Worm (Caenorhabditis elegans): Measurements from ENCODE around the gene srh-71.
A peak's percentile ranks its signal among the peaks of the same experiment; 100 is the strongest.

srh-71 gene

ce11 chrII:3123206-3123605 lies at the start of gene srh-71:
Gene srh-71, plus strand, starts transcription at chrII:3123506.
- TF ChIP-seq hmbx-1 (tag; optimal IDR thresholded peaks at IDR 0.05), result no peak
- TF ChIP-seq ceh-36 (tag; optimal IDR thresholded peaks at IDR 0.05), result no peak
- no peak for TF ChIP-seq aly-1 (tag; optimal IDR thresholded peaks at IDR 0.05)
- no peak for TF ChIP-seq ets-7 (tag; optimal IDR thresholded peaks at IDR 0.05)
- no peak for TF ChIP-seq pes-1 (GFP tag; IDR thresholded peaks at IDR 0.05)
- TF ChIP-seq hnd-1 (tag; optimal IDR thresholded peaks at IDR 0.05), result no peak
- TF ChIP-seq sea-1 (GFP tag; conservative IDR thresholded peaks at IDR 0.05), result no peak
- no peak for TF ChIP-seq tra-4 (tag; optimal IDR thresholded peaks at IDR 0.05)
- TF ChIP-seq B0310.2 (tag; optimal IDR thresholded peaks at IDR 0.05), result no peak
- TF ChIP-seq ama-1 (optimal IDR thresholded peaks at IDR 0.05), result no peak
- TF ChIP-seq scrt-1 (GFP tag; IDR thresholded peaks at IDR 0.05), result no peak
- no peak for TF ChIP-seq flt-1 (GFP tag; IDR thresholded peaks at IDR 0.05)
- no peak for TF ChIP-seq hmg-4 (GFP tag; optimal IDR thresholded peaks at IDR 0.05)

- TF ChIP-seq tra-4 (tag; optimal IDR thresholded peaks at IDR 0.05), result no peak
- TF ChIP-seq hmbx-1 (tag; optimal IDR thresholded peaks at IDR 0.05), result no peak
- peak; percentile 16 for TF ChIP-seq hmg-4 (GFP tag; optimal IDR thresholded peaks at IDR 0.05)
- no peak for TF ChIP-seq scrt-1 (GFP tag; IDR thresholded peaks at IDR 0.05)
- TF ChIP-seq hnd-1 (tag; optimal IDR thresholded peaks at IDR 0.05), result no peak
- no peak for TF ChIP-seq flt-1 (GFP tag; IDR thresholded peaks at IDR 0.05)
- no peak for TF ChIP-seq tbx-37 (GFP tag; conservative IDR thresholded peaks at IDR 0.05)
- peak; percentile 87 for TF ChIP-seq F13C5.2 (tag; optimal IDR thresholded peaks at IDR 0.05)
- no peak for TF ChIP-seq B0310.2 (tag; optimal IDR thresholded peaks at IDR 0.05)
- 0 out of 2 replicates have a peak, but pooled peaks have one; percentile 13 for TF ChIP-seq tbx-11 (GFP tag; IDR thresholded peaks at IDR 0.05)
- TF ChIP-seq ets-7 (tag; optimal IDR thresholded peaks at IDR 0.05), result no peak
- no peak for TF ChIP-seq ceh-36 (tag; optimal IDR thresholded peaks at IDR 0.05)
- TF ChIP-seq aly-1 (tag; optimal IDR thresholded peaks at IDR 0.05), result peak; percentile 17
- 0 out of 2 replicates have a peak, but pooled peaks have one; percentile 14 for TF ChIP-seq sea-1 (GFP tag; conservative IDR thresholded peaks at IDR 0.05)
- no peak for TF ChIP-seq ceh-13 (GFP tag; optimal IDR thresholded peaks at IDR 0.05)
- TF ChIP-seq ama-1 (optimal IDR thresholded peaks at IDR 0.05), result no peak
- 0 out of 2 replicates have a peak, but pooled peaks have one; percentile 45 for TF ChIP-seq pes-1 (GFP tag; IDR thresholded peaks at IDR 0.05)
Observed at ce11 chrII:3076915-3077314, 46.4 kb upstream of the srh-71 start, which contains the start of gene Y25C1A.8. Gene Y25C1A.8, minus strand, starts transcription at chrII:3076959.

ce11 chrII:3078496-3078895 lies 44.8 kb upstream of the srh-71 start, which contains the start of gene copb-1:
Gene copb-1, plus strand, starts transcription at chrII:3078796.
- no peak for TF ChIP-seq hnd-1 (tag; optimal IDR thresholded peaks at IDR 0.05)
- TF ChIP-seq sea-1 (GFP tag; conservative IDR thresholded peaks at IDR 0.05), result no peak
- TF ChIP-seq flt-1 (GFP tag; IDR thresholded peaks at IDR 0.05), result no peak
- TF ChIP-seq tra-4 (tag; optimal IDR thresholded peaks at IDR 0.05), result no peak
- TF ChIP-seq ama-1 (optimal IDR thresholded peaks at IDR 0.05), result no peak
- TF ChIP-seq tbx-37 (GFP tag; conservative IDR thresholded peaks at IDR 0.05), result no peak
- no peak for TF ChIP-seq pes-1 (GFP tag; IDR thresholded peaks at IDR 0.05)
- no peak for TF ChIP-seq hmg-4 (GFP tag; optimal IDR thresholded peaks at IDR 0.05)
- TF ChIP-seq tbx-11 (GFP tag; IDR thresholded peaks at IDR 0.05), result no peak
- no peak for TF ChIP-seq aly-1 (tag; optimal IDR thresholded peaks at IDR 0.05)

DNA sequence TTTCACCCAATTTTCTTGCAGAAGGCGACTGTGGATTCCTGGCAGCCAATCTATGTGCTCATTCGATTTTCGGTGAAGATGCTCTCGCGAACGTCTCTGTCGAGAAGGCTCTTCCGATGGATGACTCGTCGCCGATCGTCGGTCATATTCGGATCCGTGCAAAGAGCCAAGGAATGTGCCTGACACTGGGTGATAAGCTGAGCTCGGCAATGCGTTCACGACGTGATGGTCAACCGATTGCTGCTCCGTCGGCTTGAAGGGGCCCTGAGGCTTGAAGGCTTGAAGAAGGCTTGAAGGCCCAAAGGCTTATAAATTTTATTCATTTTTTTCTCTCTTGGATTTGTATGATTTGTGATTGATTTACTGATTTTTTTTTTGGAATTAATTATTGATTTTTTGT lies 36.2 kb upstream of the srh-71 start:
- no peak for TF ChIP-seq tbx-37 (GFP tag; conservative IDR thresholded peaks at IDR 0.05)
- TF ChIP-seq ets-7 (tag; optimal IDR thresholded peaks at IDR 0.05), result no peak
- TF ChIP-seq ceh-36 (tag; optimal IDR thresholded peaks at IDR 0.05), result no peak

- TF ChIP-seq B0310.2 (tag; optimal IDR thresholded peaks at IDR 0.05) (no peak), ama-1 (optimal IDR thresholded peaks at IDR 0.05) (no peak), hmg-4 (GFP tag; optimal IDR thresholded peaks at IDR 0.05) (no peak), sea-1 (GFP tag; conservative IDR thresholded peaks at IDR 0.05) (no peak)
Observed at ce11 chrII:3091268-3091667, 32.0 kb upstream of the srh-71 start, which contains the start of gene srg-21. Gene srg-21, minus strand, starts transcription at chrII:3091368.

DNA sequence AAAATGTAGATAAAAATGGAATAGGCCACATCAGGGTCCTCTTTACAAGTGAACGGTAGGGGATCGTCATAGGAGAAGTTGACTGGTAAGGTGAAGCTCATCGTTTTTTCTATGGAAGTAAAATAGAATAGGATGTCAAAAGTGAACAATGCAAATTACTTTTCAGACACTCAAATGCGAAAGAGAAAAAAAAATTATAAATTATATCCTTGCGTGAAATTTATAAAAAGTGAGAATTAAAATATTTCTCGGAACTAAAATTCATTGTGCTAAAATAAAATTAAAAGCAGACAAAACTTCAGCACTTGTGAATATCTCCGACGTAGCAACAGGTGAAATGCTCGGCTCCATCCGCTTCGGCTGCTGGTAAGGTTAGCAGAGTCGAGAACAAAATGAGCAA lies 30.0 kb upstream of the srh-71 start, which contains the start of gene srg-22:
srg-22 (minus strand) TSS at position 101 of the 400 bp plus-strand sequence.
- TF ChIP-seq ceh-36 (tag; optimal IDR thresholded peaks at IDR 0.05) (no peak), aly-1 (tag; optimal IDR thresholded peaks at IDR 0.05) (no peak), scrt-1 (GFP tag; IDR thresholded peaks at IDR 0.05) (no peak), ets-7 (tag; optimal IDR thresholded peaks at IDR 0.05) (no peak), sea-1 (GFP tag; conservative IDR thresholded peaks at IDR 0.05) (no peak), hmg-4 (GFP tag; optimal IDR thresholded peaks at IDR 0.05) (no peak), hmbx-1 (tag; optimal IDR thresholded peaks at IDR 0.05) (no peak), pes-1 (GFP tag; IDR thresholded peaks at IDR 0.05) (no peak)

DNA sequence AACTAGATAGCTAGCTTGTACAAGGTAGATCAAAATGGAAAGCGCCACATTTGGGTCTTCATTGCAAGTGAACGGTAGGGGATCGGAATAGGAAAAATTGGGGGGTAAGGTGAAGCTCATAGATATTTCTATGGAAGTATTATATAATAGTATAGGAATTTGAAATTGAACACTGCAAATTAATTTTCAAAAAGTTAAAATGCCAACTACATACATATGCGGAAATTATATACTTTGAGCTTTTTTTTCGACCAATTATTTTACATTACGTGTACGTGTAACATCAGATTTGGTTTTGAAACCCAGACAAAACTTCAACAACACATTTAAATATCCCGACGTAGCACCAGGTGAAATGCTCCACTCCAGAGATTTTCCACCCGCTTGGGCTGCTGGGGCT lies 27.2 kb upstream of the srh-71 start, which contains the start of gene srg-23:
srg-23 (minus strand) TSS at position 101 of the 400 bp plus-strand sequence.
- TF ChIP-seq flt-1 (GFP tag; IDR thresholded peaks at IDR 0.05), result no peak
- no peak for TF ChIP-seq hmbx-1 (tag; optimal IDR thresholded peaks at IDR 0.05)
- TF ChIP-seq aly-1 (tag; optimal IDR thresholded peaks at IDR 0.05), result no peak
- TF ChIP-seq ets-7 (tag; optimal IDR thresholded peaks at IDR 0.05), result no peak
- no peak for TF ChIP-seq F13C5.2 (tag; optimal IDR thresholded peaks at IDR 0.05)
- TF ChIP-seq scrt-1 (GFP tag; IDR thresholded peaks at IDR 0.05), result no peak
- TF ChIP-seq tbx-37 (GFP tag; conservative IDR thresholded peaks at IDR 0.05), result no peak
- no peak for TF ChIP-seq tra-4 (tag; optimal IDR thresholded peaks at IDR 0.05)
- no peak for TF ChIP-seq hnd-1 (tag; optimal IDR thresholded peaks at IDR 0.05)
- no peak for TF ChIP-seq pes-1 (GFP tag; IDR thresholded peaks at IDR 0.05)
- TF ChIP-seq ama-1 (optimal IDR thresholded peaks at IDR 0.05), result no peak
- TF ChIP-seq sea-1 (GFP tag; conservative IDR thresholded peaks at IDR 0.05), result no peak
- TF ChIP-seq ceh-13 (GFP tag; optimal IDR thresholded peaks at IDR 0.05), result no peak
- TF ChIP-seq tbx-11 (GFP tag; IDR thresholded peaks at IDR 0.05), result no peak

DNA sequence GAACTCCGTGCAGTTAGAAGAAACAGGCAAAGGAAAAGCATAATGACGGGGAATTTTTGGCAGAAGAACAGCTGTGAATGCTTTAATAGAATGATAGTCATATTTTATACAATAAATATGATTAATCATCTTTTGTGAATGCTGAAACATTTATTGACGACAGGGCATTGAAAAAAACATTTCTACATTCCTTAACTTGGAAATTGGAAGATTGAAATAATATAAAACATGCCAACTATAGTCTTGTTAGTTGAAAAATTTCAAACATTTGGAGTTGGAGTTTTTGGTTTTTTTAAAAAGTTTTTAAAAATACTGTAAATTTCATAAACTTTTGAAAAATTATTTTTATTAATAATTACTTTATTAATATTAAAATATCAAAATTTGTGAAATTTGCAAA lies 26.4 kb upstream of the srh-71 start, which contains the start of gene Y25C1A.14:
Y25C1A.14 (minus strand) TSS at position 101 of the 400 bp plus-strand sequence.
- TF ChIP-seq pes-1 (GFP tag; IDR thresholded peaks at IDR 0.05) (no peak), F13C5.2 (tag; optimal IDR thresholded peaks at IDR 0.05) (no peak), hnd-1 (tag; optimal IDR thresholded peaks at IDR 0.05) (no peak), sea-1 (GFP tag; conservative IDR thresholded peaks at IDR 0.05) (no peak), tra-4 (tag; optimal IDR thresholded peaks at IDR 0.05) (no peak), ama-1 (optimal IDR thresholded peaks at IDR 0.05) (no peak), hmg-4 (GFP tag; optimal IDR thresholded peaks at IDR 0.05) (no peak), ceh-13 (GFP tag; optimal IDR thresholded peaks at IDR 0.05) (no peak), tbx-37 (GFP tag; conservative IDR thresholded peaks at IDR 0.05) (no peak), hmbx-1 (tag; optimal IDR thresholded peaks at IDR 0.05) (no peak), tbx-11 (GFP tag; IDR thresholded peaks at IDR 0.05) (no peak), ceh-36 (tag; optimal IDR thresholded peaks at IDR 0.05) (no peak), scrt-1 (GFP tag; IDR thresholded peaks at IDR 0.05) (no peak), aly-1 (tag; optimal IDR thresholded peaks at IDR 0.05) (no peak)
